Fruit fly (Drosophila melanogaster) whole organism, wandering third instar larva: Measurements from ENCODE around the gene CG43679.
A peak's percentile ranks its signal among the peaks of the same experiment; 100 is the strongest.

ENCODE experiments used
- Abd-B ChIP-seq: fragments of >200 bp; optimal IDR thresholded peaks from 2 replicates; lab custom pipeline; 2017; ENCODE audit warnings: missing biosample characterization, missing genetic modification characterization
- CG32264 ChIP-seq: fragments of 200-800 bp; sonication (Bioruptor generic); optimal IDR thresholded peaks from 2 replicates; lab custom pipeline; 2016; ENCODE audit warnings: missing biosample characterization, missing genetic modification characterization
- CG9705 ChIP-seq: fragments of 200-800 bp; sonication (Bioruptor generic); optimal IDR thresholded peaks from 2 replicates; lab custom pipeline; 2018; ENCODE audit warnings: missing biosample characterization, mild to moderate bottlenecking, missing genetic modification characterization
- CrebA ChIP-seq: fragments of 200-800 bp; sonication (Bioruptor generic); optimal IDR thresholded peaks from 2 replicates; lab custom pipeline; 2016; ENCODE audit warnings: missing biosample characterization, mild to moderate bottlenecking, missing genetic modification characterization, borderline replicate concordance
- Dfd ChIP-seq: fragments of >200 bp; optimal IDR thresholded peaks from 2 replicates; lab custom pipeline; 2017; ENCODE audit warnings: missing biosample characterization, missing genetic modification characterization
- Dif ChIP-seq: fragments of 200-275, 200-300 bp; sonication (Bioruptor generic); optimal IDR thresholded peaks from 2 replicates; lab custom pipeline; 2018; ENCODE audit warnings: missing biosample characterization, missing genetic modification characterization; ENCODE audit not compliant: partially characterized antibody
- GATAd ChIP-seq: sonication (Bioruptor generic); optimal IDR thresholded peaks from 2 replicates; lab custom pipeline; 2016; ENCODE audit warnings: missing biosample characterization, missing genetic modification characterization
- HLH106 ChIP-seq: fragments of 200-800 bp; optimal IDR thresholded peaks from 3 replicates; lab custom pipeline; 2019; ENCODE audit warnings: missing biosample characterization, mild to moderate bottlenecking, missing genetic modification characterization, moderate library complexity
- Hnf4 ChIP-seq: fragments of 200-800 bp; sonication (Bioruptor generic); optimal IDR thresholded peaks from 2 replicates; lab custom pipeline; 2016; ENCODE audit warnings: missing biosample characterization, mild to moderate bottlenecking, missing genetic modification characterization
- Hr78 ChIP-seq: fragments of >200 bp; optimal IDR thresholded peaks from 2 replicates; lab custom pipeline; 2017; ENCODE audit warnings: missing biosample characterization, missing genetic modification characterization
- Hr83 ChIP-seq: fragments of 200-300 bp; sonication (Bioruptor generic); optimal IDR thresholded peaks from 2 replicates; lab custom pipeline; 2016; ENCODE audit warnings: missing biosample characterization, mild to moderate bottlenecking, missing genetic modification characterization, moderate library complexity; ENCODE audit not compliant: poor library complexity, severe bottlenecking
- Jra ChIP-seq: sonication (Bioruptor generic); optimal IDR thresholded peaks from 2 replicates; lab custom pipeline; 2016; ENCODE audit warnings: missing biosample characterization, missing genetic modification characterization
- Mio ChIP-seq: sonication (Bioruptor generic); optimal IDR thresholded peaks from 2 replicates; lab custom pipeline; 2016; ENCODE audit warnings: missing biosample characterization, missing genetic modification characterization
- Myc ChIP-seq: fragments of >200 bp; optimal IDR thresholded peaks from 2 replicates; lab custom pipeline; 2017
- N ChIP-seq: fragments of >200 bp; optimal IDR thresholded peaks from 2 replicates; lab custom pipeline; 2018; ENCODE audit warnings: missing biosample characterization, missing external identifiers, missing genetic modification characterization
- OdsH ChIP-seq: fragments of 200-800 bp; sonication (Bioruptor generic); optimal IDR thresholded peaks from 2 replicates; lab custom pipeline; 2016; ENCODE audit warnings: missing biosample characterization, mild to moderate bottlenecking, missing genetic modification characterization
- Rel ChIP-seq, 2 experiments: fragments of 200-800 bp; sonication (Bioruptor generic) in 1 of 2; optimal IDR thresholded peaks; 2 replicates in 1 of 2; 3 replicates in 1 of 2; lab custom pipeline; 2016 to 2019; ENCODE audit warnings: mild to moderate bottlenecking in 2 of 2, missing biosample characterization in 2 of 2, missing genetic modification characterization in 2 of 2, moderate library complexity in 1 of 2
- Sp1 ChIP-seq: fragments of 200-800 bp; sonication (Bioruptor generic); optimal IDR thresholded peaks from 3 replicates; lab custom pipeline; 2019; ENCODE audit warnings: missing biosample characterization, mild to moderate bottlenecking, missing genetic modification characterization, moderate library complexity
- Vsx2 ChIP-seq: fragments of 200-300, 225-300 bp; sonication (Bioruptor generic); optimal IDR thresholded peaks from 2 replicates; lab custom pipeline; 2018; ENCODE audit warnings: missing biosample characterization, missing genetic modification characterization; ENCODE audit not compliant: partially characterized antibody
- br ChIP-seq: fragments of 200-800 bp; sonication (Bioruptor generic); optimal IDR thresholded peaks from 2 replicates; lab custom pipeline; 2016; ENCODE audit warnings: missing biosample characterization, missing genetic modification characterization
- brk ChIP-seq: fragments of 200-800 bp; sonication (Bioruptor generic); optimal IDR thresholded peaks from 2 replicates; lab custom pipeline; 2016; ENCODE audit warnings: missing biosample characterization, mild to moderate bottlenecking, missing genetic modification characterization
- dmrt93B ChIP-seq: fragments of 200-800 bp; sonication (Bioruptor generic); optimal IDR thresholded peaks from 2 replicates; lab custom pipeline; 2018; ENCODE audit warnings: missing biosample characterization, mild to moderate bottlenecking, missing genetic modification characterization
- dsf ChIP-seq: sonication (Bioruptor generic); optimal IDR thresholded peaks from 2 replicates; lab custom pipeline; 2016; ENCODE audit warnings: missing biosample characterization, missing genetic modification characterization, borderline replicate concordance
- ey ChIP-seq: fragments of 200-800 bp; sonication (Bioruptor generic); optimal IDR thresholded peaks from 2 replicates; lab custom pipeline; 2016; ENCODE audit warnings: missing biosample characterization, missing genetic modification characterization
- foxo ChIP-seq, 2 experiments: fragments of 200-800 bp; sonication (Bioruptor generic); optimal IDR thresholded peaks; 2 replicates in 1 of 2; 3 replicates in 1 of 2; lab custom pipeline; 2016 to 2017; ENCODE audit warnings: missing biosample characterization in 2 of 2, missing genetic modification characterization in 2 of 2
- fru ChIP-seq: fragments of 200-800 bp; sonication (Bioruptor generic); optimal IDR thresholded peaks from 3 replicates; lab custom pipeline; 2016; ENCODE audit warnings: missing biosample characterization, mild to moderate bottlenecking, missing genetic modification characterization
- h ChIP-seq: fragments of 200-800 bp; sonication (Bioruptor generic); optimal IDR thresholded peaks from 3 replicates; lab custom pipeline; 2016; ENCODE audit warnings: missing biosample characterization, mild to moderate bottlenecking, missing genetic modification characterization
- jim ChIP-seq: fragments of 175-275, 200-325 bp; sonication (Bioruptor generic); optimal IDR thresholded peaks from 2 replicates; lab custom pipeline; 2016; ENCODE audit warnings: missing biosample characterization, mild to moderate bottlenecking, missing genetic modification characterization
- lola ChIP-seq: fragments of >200 bp; optimal IDR thresholded peaks from 2 replicates; lab custom pipeline; 2017; ENCODE audit warnings: missing biosample characterization, missing genetic modification characterization
- pan ChIP-seq: fragments of >200 bp; optimal IDR thresholded peaks from 2 replicates; lab custom pipeline; 2017
- psq ChIP-seq: fragments of 200-800 bp; sonication (Bioruptor generic); optimal IDR thresholded peaks from 3 replicates; lab custom pipeline; 2017; ENCODE audit warnings: missing biosample characterization, mild to moderate bottlenecking, missing genetic modification characterization, moderate library complexity
- rgr ChIP-seq: fragments of 200-800 bp; sonication (Bioruptor generic); optimal IDR thresholded peaks from 3 replicates; lab custom pipeline; 2016; ENCODE audit warnings: missing biosample characterization, mild to moderate bottlenecking, missing genetic modification characterization
- sage ChIP-seq: fragments of 200-800 bp; sonication (Bioruptor generic); optimal IDR thresholded peaks from 2 replicates; lab custom pipeline; 2016; ENCODE audit warnings: missing biosample characterization, mild to moderate bottlenecking, missing genetic modification characterization
- sv ChIP-seq: fragments of 200-800 bp; sonication (Bioruptor generic); optimal IDR thresholded peaks from 3 replicates; lab custom pipeline; 2016; ENCODE audit warnings: missing biosample characterization, missing genetic modification characterization
- woc ChIP-seq: sonication (Bioruptor generic); optimal IDR thresholded peaks from 2 replicates; lab custom pipeline; 2016; ENCODE audit warnings: missing biosample characterization, mild to moderate bottlenecking, missing genetic modification characterization

The CG43679 gene

dm6 chr3L:15009681-15010080 lies 41.5 kb downstream of the CG43679 start:
- TF ChIP-seq rgr (GFP tag; lab: Kevin White, UChicago): no peak
- no peak for TF ChIP-seq br (GFP tag; lab: Kevin White, UChicago)
- TF ChIP-seq Vsx2: no peak
- TF ChIP-seq Dif (GFP tag; lab: Kevin White, UChicago): no peak
- TF ChIP-seq OdsH (GFP tag; lab: Kevin White, UChicago): no peak
- TF ChIP-seq foxo (GFP tag; optimal IDR thresholded peaks at IDR 0.05; lab: Kevin White, UChicago): no peak
- no peak for TF ChIP-seq ey (GFP tag; lab: Kevin White, UChicago)
- TF ChIP-seq CG32264 (GFP tag; lab: Kevin White, UChicago): no peak
- TF ChIP-seq Sp1 (GFP tag; lab: Kevin White, UChicago): no peak
- TF ChIP-seq dsf (GFP tag; lab: Kevin White, UChicago): no peak
- TF ChIP-seq HLH106 (tag; lab: Kevin White, UChicago): no peak
- no peak for TF ChIP-seq Myc (lab: Kevin White, UChicago)
- TF ChIP-seq h: no peak
- no peak for TF ChIP-seq Jra
- TF ChIP-seq Hr78: no peak
- TF ChIP-seq Dfd: no peak

dm6 chr3L:15007271-15007948 lies 43.8 kb downstream of the CG43679 start:
- TF ChIP-seq HLH106 (tag; lab: Kevin White, UChicago): peak; percentile 24
- no peak for TF ChIP-seq Hr78
- TF ChIP-seq psq (GFP tag; lab: Kevin White, UChicago): peak; percentile 7

dm6 chr3L:15006825-15007224 lies 44.4 kb downstream of the CG43679 start:
- TF ChIP-seq Myc (lab: Kevin White, UChicago) (no peak), pan (lab: Kevin White, UChicago) (no peak), OdsH (GFP tag; lab: Kevin White, UChicago) (peak; percentile 25), Vsx2 (no peak), sv (no peak), sage (GFP tag; lab: Kevin White, UChicago) (no peak), woc (GFP tag; lab: Kevin White, UChicago) (peak; percentile 4), psq (GFP tag; lab: Kevin White, UChicago) (peak; percentile 11), jim (no peak), CG32264 (GFP tag; lab: Kevin White, UChicago) (no peak), rgr (GFP tag; lab: Kevin White, UChicago) (peak; percentile 44), h (peak; percentile 58), CG9705 (GFP tag; lab: Kevin White, UChicago) (no peak), Rel (GFP tag; optimal IDR thresholded peaks at IDR 0.05; lab: Kevin White, UChicago) (no peak), Rel (tag; optimal IDR thresholded peaks at IDR 0.05; lab: Kevin White, UChicago) (no peak), CrebA (GFP tag; lab: Kevin White, UChicago) (no peak), Hr83 (GFP tag; lab: Kevin White, UChicago) (no peak), N (no peak), Mio (GFP tag; lab: Kevin White, UChicago) (no peak), HLH106 (tag; lab: Kevin White, UChicago) (peak; percentile 40), ey (GFP tag; lab: Kevin White, UChicago) (peak; percentile 47), Sp1 (GFP tag; lab: Kevin White, UChicago) (peak; percentile 23), GATAd (GFP tag; lab: Kevin White, UChicago) (no peak), lola (GFP tag; lab: Kevin White, UChicago) (no peak), brk (GFP tag; lab: Kevin White, UChicago) (no peak), Hr78 (no peak), dsf (GFP tag; lab: Kevin White, UChicago) (no peak), br (GFP tag; lab: Kevin White, UChicago) (peak; percentile 61), dmrt93B (GFP tag; lab: Kevin White, UChicago) (no peak), Abd-B (GFP tag; lab: Kevin White, UChicago) (no peak), Hnf4 (GFP tag; lab: Kevin White, UChicago) (peak; percentile 51), Jra (peak; percentile 12), fru (GFP tag; lab: Kevin White, UChicago) (peak; percentile 70), foxo (GFP tag; optimal IDR thresholded peaks at IDR 0.05; lab: Kevin White, UChicago) (peak in 1 of 2 experiments; percentile 75)
